Fruit fly (Drosophila melanogaster) whole organism, wandering third instar larva: ENCODE data around the gene ENGase.

Source experiments
- Abd-B ChIP-seq: fragments of >200 bp; optimal IDR thresholded peaks from 2 replicates; lab custom pipeline; 2017; ENCODE audit warnings: missing biosample characterization, missing genetic modification characterization
- Dfd ChIP-seq: fragments of >200 bp; optimal IDR thresholded peaks from 2 replicates; lab custom pipeline; 2017; ENCODE audit warnings: missing biosample characterization, missing genetic modification characterization
- Dif ChIP-seq: fragments of 200-275, 200-300 bp; sonication (Bioruptor generic); optimal IDR thresholded peaks from 2 replicates; lab custom pipeline; 2018; ENCODE audit warnings: missing biosample characterization, missing genetic modification characterization; ENCODE audit not compliant: partially characterized antibody
- GATAd ChIP-seq: sonication (Bioruptor generic); optimal IDR thresholded peaks from 2 replicates; lab custom pipeline; 2016; ENCODE audit warnings: missing biosample characterization, missing genetic modification characterization
- Hr78 ChIP-seq: fragments of >200 bp; optimal IDR thresholded peaks from 2 replicates; lab custom pipeline; 2017; ENCODE audit warnings: missing biosample characterization, missing genetic modification characterization
- br ChIP-seq: fragments of 200-800 bp; sonication (Bioruptor generic); optimal IDR thresholded peaks from 2 replicates; lab custom pipeline; 2016; ENCODE audit warnings: missing biosample characterization, missing genetic modification characterization
- fru ChIP-seq: fragments of 200-800 bp; sonication (Bioruptor generic); optimal IDR thresholded peaks from 3 replicates; lab custom pipeline; 2016; ENCODE audit warnings: missing biosample characterization, mild to moderate bottlenecking, missing genetic modification characterization
- h ChIP-seq: fragments of 200-800 bp; sonication (Bioruptor generic); optimal IDR thresholded peaks from 3 replicates; lab custom pipeline; 2016; ENCODE audit warnings: missing biosample characterization, mild to moderate bottlenecking, missing genetic modification characterization
- jim ChIP-seq: fragments of 175-275, 200-325 bp; sonication (Bioruptor generic); optimal IDR thresholded peaks from 2 replicates; lab custom pipeline; 2016; ENCODE audit warnings: missing biosample characterization, mild to moderate bottlenecking, missing genetic modification characterization
- pan ChIP-seq: fragments of >200 bp; optimal IDR thresholded peaks from 2 replicates; lab custom pipeline; 2017
- psq ChIP-seq: fragments of 200-800 bp; sonication (Bioruptor generic); optimal IDR thresholded peaks from 3 replicates; lab custom pipeline; 2017; ENCODE audit warnings: missing biosample characterization, mild to moderate bottlenecking, missing genetic modification characterization, moderate library complexity
- rgr ChIP-seq: fragments of 200-800 bp; sonication (Bioruptor generic); optimal IDR thresholded peaks from 3 replicates; lab custom pipeline; 2016; ENCODE audit warnings: missing biosample characterization, mild to moderate bottlenecking, missing genetic modification characterization

dm6 chrX:17472930-17473668 lies 49.7 kb downstream of the ENGase start:
- TF ChIP-seq rgr (no peak), br (GFP tag; lab: Kevin White, UChicago) (no peak), Dif (GFP tag; lab: Kevin White, UChicago) (no peak), pan (no peak), psq (GFP tag; lab: Kevin White, UChicago) (no peak), fru (GFP tag; lab: Kevin White, UChicago) (no peak), h (GFP tag; lab: Kevin White, UChicago) (no peak), Dfd (GFP tag; lab: Kevin White, UChicago) (no peak), Abd-B (GFP tag; lab: Kevin White, UChicago) (no peak), jim (GFP tag; lab: Kevin White, UChicago) (no peak), GATAd (GFP tag; lab: Kevin White, UChicago) (no peak), Hr78 (no peak)
